Worm (Caenorhabditis elegans): ENCODE results near the gene srh-68.

The srh-68 gene

ce11 chrII:12542594-12542997 lies 35.5 kb downstream of the srh-68 start:
- TF ChIP-seq fkh-8 (tag; optimal IDR thresholded peaks at IDR 0.05) (no peak), ceh-63 (GFP tag; optimal IDR thresholded peaks at IDR 0.05) (no peak), elt-2 (tag; optimal IDR thresholded peaks at IDR 0.05) (peak; percentile 56)

ce11 chrII:12544533-12544932 lies 37.4 kb downstream of the srh-68 start, which contains the start of gene F49C5.9:
Gene F49C5.9, minus strand, starts transcription at chrII:12544633.
- TF ChIP-seq hpl-2 (GFP tag; optimal IDR thresholded peaks at IDR 0.05) (no peak), sptf-1 (tag; optimal IDR thresholded peaks at IDR 0.05) (no peak), unc-130 (tag; optimal IDR thresholded peaks at IDR 0.05) (no peak), sox-4 (tag; optimal IDR thresholded peaks at IDR 0.05) (no peak), nhr-28 (tag; optimal IDR thresholded peaks at IDR 0.05) (no peak), pqm-1 (tag; optimal IDR thresholded peaks at IDR 0.05) (no peak), lin-14 (GFP tag; optimal IDR thresholded peaks at IDR 0.05) (no peak), ceh-90 (tag; optimal IDR thresholded peaks at IDR 0.05) (no peak), unc-30 (tag; optimal IDR thresholded peaks at IDR 0.05) (no peak), nhr-85 (tag) (no peak), isw-1 (GFP tag; IDR thresholded peaks at IDR 0.05) (no peak), nhr-47 (tag; optimal IDR thresholded peaks at IDR 0.05) (no peak), nhr-76 (tag; optimal IDR thresholded peaks at IDR 0.05) (no peak), C04F5.9 (tag; optimal IDR thresholded peaks at IDR 0.05) (no peak), zip-4 (GFP tag; optimal IDR thresholded peaks at IDR 0.05) (no peak), lir-3 (tag; optimal IDR thresholded peaks at IDR 0.05; ENCODE audit: poor library complexity) (no peak)

ce11 chrII:12546413-12546812 lies 39.3 kb downstream of the srh-68 start, which contains the start of the genes F49C5.5 and F49C5.10:
Gene F49C5.5, minus strand, starts transcription at chrII:12546513.
Gene F49C5.10, plus strand, starts transcription at chrII:12546756.
- no peak for TF ChIP-seq lin-15B (tag; optimal IDR thresholded peaks at IDR 0.05)

ce11 chrII:12547547-12547946 lies 40.4 kb downstream of the srh-68 start, which contains the start of gene F49C5.16:
Gene F49C5.16, plus strand, starts transcription at chrII:12547847.
- no peak for TF ChIP-seq mab-9 (GFP tag; IDR thresholded peaks at IDR 0.05)
- no peak for TF ChIP-seq mdl-1 (tag; optimal IDR thresholded peaks at IDR 0.05)
- no peak for TF ChIP-seq egl-13 (tag; optimal IDR thresholded peaks at IDR 0.05)
- TF ChIP-seq aly-2 (tag; optimal IDR thresholded peaks at IDR 0.05), result no peak
- TF ChIP-seq pag-3 (tag; optimal IDR thresholded peaks at IDR 0.05; ENCODE audit: borderline replicate concordance, insufficient read depth), result no peak
- no peak for TF ChIP-seq sox-4 (tag; optimal IDR thresholded peaks at IDR 0.05)
- TF ChIP-seq zag-1 (tag; optimal IDR thresholded peaks at IDR 0.05), result no peak
- TF ChIP-seq ceh-8 (GFP tag; optimal IDR thresholded peaks at IDR 0.05), result no peak
- TF ChIP-seq nhr-90 (tag; optimal IDR thresholded peaks at IDR 0.05; ENCODE audit: poor library complexity), result no peak
- no peak for TF ChIP-seq fkh-8 (tag; optimal IDR thresholded peaks at IDR 0.05)
- no peak for TF ChIP-seq ceh-88 (GFP tag; IDR thresholded peaks at IDR 0.05)
- TF ChIP-seq lir-3 (tag; optimal IDR thresholded peaks at IDR 0.05; ENCODE audit: poor library complexity), result no peak
- TF ChIP-seq pqm-1 (tag; optimal IDR thresholded peaks at IDR 0.05), result no peak
- TF ChIP-seq C34B4.2 (tag; optimal IDR thresholded peaks at IDR 0.05), result no peak
- no peak for TF ChIP-seq ceh-63 (GFP tag; optimal IDR thresholded peaks at IDR 0.05)

ce11 chrII:12549613-12550012 lies 42.5 kb downstream of the srh-68 start:
- TF ChIP-seq ztf-4 (tag; optimal IDR thresholded peaks at IDR 0.05) (no peak), unc-130 (tag; optimal IDR thresholded peaks at IDR 0.05) (no peak), sup-37 (GFP tag; optimal IDR thresholded peaks at IDR 0.05) (no peak), C04F5.9 (tag; optimal IDR thresholded peaks at IDR 0.05) (no peak), aly-2 (tag; optimal IDR thresholded peaks at IDR 0.05) (no peak), egl-13 (tag; optimal IDR thresholded peaks at IDR 0.05) (no peak), fkh-4 (tag; optimal IDR thresholded peaks at IDR 0.05; ENCODE audit: borderline replicate concordance) (no peak), mef-2 (tag; optimal IDR thresholded peaks at IDR 0.05) (no peak), blmp-1 (tag; optimal IDR thresholded peaks at IDR 0.05) (peak; percentile 8), unc-98 (GFP tag; IDR thresholded peaks at IDR 0.05) (no peak), ama-1 (optimal IDR thresholded peaks at IDR 0.05) (no peak), nhr-85 (tag) (peak; percentile 55), rnt-1 (tag; optimal IDR thresholded peaks at IDR 0.05) (no peak), unc-30 (tag; optimal IDR thresholded peaks at IDR 0.05) (no peak), ets-5 (GFP tag; IDR thresholded peaks at IDR 0.05) (no peak), ceh-8 (GFP tag; optimal IDR thresholded peaks at IDR 0.05) (no peak), egl-27 (tag; optimal IDR thresholded peaks at IDR 0.05) (no peak)
